Worm (Caenorhabditis elegans) whole organism, mixed stage, embryonic: ENCODE measurements around the gene pes-5.

Experiments used
- M03D4.4 ChIP-seq: sonication (generic microtip); optimal IDR thresholded peaks from 2 replicates; lab custom pipeline; 2017; ENCODE audit warnings: mild to moderate bottlenecking, missing genetic modification characterization, missing compliant biosample characterization
- bed-3 ChIP-seq: fragments of 200-800 bp; sonication (Bioruptor generic); optimal IDR thresholded peaks from 3 replicates; lab custom pipeline; 2018; ENCODE audit warnings: mild to moderate bottlenecking, missing genetic modification characterization, moderate library complexity, missing compliant biosample characterization
- blmp-1 ChIP-seq: fragments of 150-350 bp; optimal IDR thresholded peaks from 2 replicates; lab custom pipeline; 2014; ENCODE audit warnings: missing biosample characterization, missing genetic modification characterization
- ceh-39 ChIP-seq: fragments of 150-350 bp; optimal IDR thresholded peaks from 2 replicates; lab custom pipeline; 2014; ENCODE audit warnings: missing biosample characterization, missing genetic modification characterization
- ceh-43 ChIP-seq: fragments of 200-800 bp; sonication (Bioruptor generic); optimal IDR thresholded peaks from 2 replicates; lab custom pipeline; 2018; ENCODE audit warnings: mild to moderate bottlenecking, missing genetic modification characterization, moderate library complexity, missing compliant biosample characterization
- ceh-83 ChIP-seq: fragments of 200-800 bp; sonication (Bioruptor generic); optimal IDR thresholded peaks from 2 replicates; lab custom pipeline; 2018; ENCODE audit warnings: mild to moderate bottlenecking, missing genetic modification characterization, missing compliant biosample characterization
- ces-1 ChIP-seq: fragments of 150-350 bp; optimal IDR thresholded peaks from 2 replicates; lab custom pipeline; 2014; ENCODE audit warnings: missing biosample characterization, missing genetic modification reagents, missing genetic modification characterization
- cnd-1 ChIP-seq: fragments of 200-800 bp; sonication (Bioruptor generic); optimal IDR thresholded peaks from 2 replicates; lab custom pipeline; 2018; ENCODE audit warnings: mild to moderate bottlenecking, missing genetic modification characterization, missing compliant biosample characterization
- drap-1 ChIP-seq: fragments of 200-800 bp; sonication (Bioruptor generic); optimal IDR thresholded peaks from 3 replicates; lab custom pipeline; 2018; ENCODE audit warnings: mild to moderate bottlenecking, missing genetic modification characterization, missing compliant biosample characterization
- elt-1 ChIP-seq: sonication (generic microtip); optimal IDR thresholded peaks from 2 replicates; lab custom pipeline; 2017; ENCODE audit warnings: missing genetic modification characterization, mild to moderate bottlenecking, missing compliant biosample characterization, antibody characterized with exemption, moderate library complexity, borderline replicate concordance; ENCODE audit not compliant: insufficient read depth
- elt-3 ChIP-seq: fragments of 150-350 bp; optimal IDR thresholded peaks from 2 replicates; lab custom pipeline; 2014; ENCODE audit warnings: missing biosample characterization, missing genetic modification characterization
- flh-1 ChIP-seq: fragments of 200-800 bp; sonication (Bioruptor generic); optimal IDR thresholded peaks from 2 replicates; lab custom pipeline; 2018; ENCODE audit warnings: mild to moderate bottlenecking, missing genetic modification characterization, moderate library complexity, missing compliant biosample characterization
- ham-2 ChIP-seq: fragments of 200-800 bp; sonication (Bioruptor generic); optimal IDR thresholded peaks from 2 replicates; lab custom pipeline; 2018; ENCODE audit warnings: mild to moderate bottlenecking, missing genetic modification characterization, missing compliant biosample characterization
- hlh-1 ChIP-seq: fragments of 150-350 bp; optimal IDR thresholded peaks from 2 replicates; lab custom pipeline; 2014; ENCODE audit warnings: missing biosample characterization, missing genetic modification reagents, missing genetic modification characterization
- lin-13 ChIP-seq: fragments of 150-350 bp; optimal IDR thresholded peaks from 2 replicates; lab custom pipeline; 2014; ENCODE audit warnings: missing biosample characterization, missing genetic modification characterization
- lin-32 ChIP-seq: fragments of 200-800 bp; sonication (Bioruptor generic); optimal IDR thresholded peaks from 2 replicates; lab custom pipeline; 2018; ENCODE audit warnings: mild to moderate bottlenecking, missing genetic modification characterization, missing compliant biosample characterization
- lsy-2 ChIP-seq: fragments of 150-350 bp; optimal IDR thresholded peaks from 2 replicates; lab custom pipeline; 2014; ENCODE audit warnings: missing biosample characterization, missing genetic modification characterization
- mab-5 ChIP-seq: fragments of 150-350 bp; optimal IDR thresholded peaks from 2 replicates; lab custom pipeline; 2014; ENCODE audit warnings: missing biosample characterization, missing genetic modification characterization
- mep-1 ChIP-seq: fragments of 150-350 bp; optimal IDR thresholded peaks from 2 replicates; lab custom pipeline; 2017; ENCODE audit warnings: missing biosample characterization, missing genetic modification reagents, missing genetic modification characterization, inconsistent platforms
- mls-2 ChIP-seq: sonication (generic microtip); optimal IDR thresholded peaks from 2 replicates; lab custom pipeline; 2016; ENCODE audit warnings: mild to moderate bottlenecking, missing genetic modification characterization, moderate library complexity, missing compliant biosample characterization
- nhr-12 ChIP-seq: fragments of 150-350 bp; optimal IDR thresholded peaks from 2 replicates; lab custom pipeline; 2014; ENCODE audit warnings: missing biosample characterization, missing genetic modification characterization
- nhr-2 ChIP-seq: fragments of 150-350 bp; optimal IDR thresholded peaks from 2 replicates; lab custom pipeline; 2014; ENCODE audit warnings: missing biosample characterization, missing genetic modification characterization
- nhr-237 ChIP-seq: fragments of 150-350 bp; optimal IDR thresholded peaks from 2 replicates; lab custom pipeline; 2014; ENCODE audit warnings: missing biosample characterization, missing genetic modification characterization
- nhr-28 ChIP-seq: fragments of 150-350 bp; optimal IDR thresholded peaks from 2 replicates; lab custom pipeline; 2014; ENCODE audit warnings: missing biosample characterization, missing genetic modification characterization
- nhr-76 ChIP-seq: sonication (generic microtip); optimal IDR thresholded peaks from 2 replicates; lab custom pipeline; 2017; ENCODE audit warnings: missing biosample characterization, missing genetic modification characterization
- pha-4 ChIP-seq: fragments of 150-350 bp; optimal IDR thresholded peaks from 2 replicates; lab custom pipeline; 2018; ENCODE audit warnings: missing biosample characterization, missing genetic modification reagents, missing genetic modification characterization
- sem-2 ChIP-seq: fragments of 200-800 bp; sonication (Bioruptor generic); optimal IDR thresholded peaks from 2 replicates; lab custom pipeline; 2018; ENCODE audit warnings: mild to moderate bottlenecking, missing genetic modification characterization, missing compliant biosample characterization
- snpc-4 ChIP-seq: fragments of 150-350 bp; optimal IDR thresholded peaks from 2 replicates; lab custom pipeline; 2014; ENCODE audit warnings: missing biosample characterization, missing genetic modification characterization
- sptf-1 ChIP-seq: sonication (generic microtip); optimal IDR thresholded peaks from 2 replicates; lab custom pipeline; 2017; ENCODE audit warnings: mild to moderate bottlenecking, missing genetic modification characterization, moderate library complexity, missing compliant biosample characterization
- tbx-8 ChIP-seq: fragments of 200-800 bp; sonication (Bioruptor generic); optimal IDR thresholded peaks from 2 replicates; lab custom pipeline; 2018; ENCODE audit warnings: mild to moderate bottlenecking, missing genetic modification characterization, moderate library complexity, missing compliant biosample characterization
- unc-120 ChIP-seq: sonication (generic microtip); optimal IDR thresholded peaks from 2 replicates; lab custom pipeline; 2017; ENCODE audit warnings: missing genetic modification characterization, missing compliant biosample characterization; ENCODE audit not compliant: poor library complexity, severe bottlenecking
- unc-39 ChIP-seq: fragments of 150-350 bp; optimal IDR thresholded peaks from 2 replicates; lab custom pipeline; 2014; ENCODE audit warnings: missing biosample characterization, missing genetic modification characterization
- unc-62 ChIP-seq: fragments of 150-350 bp; optimal IDR thresholded peaks from 2 replicates; lab custom pipeline; 2014; ENCODE audit warnings: missing biosample characterization, missing genetic modification reagents, missing genetic modification characterization
- zip-8 ChIP-seq: fragments of 150-350 bp; optimal IDR thresholded peaks from 2 replicates; lab custom pipeline; 2014; ENCODE audit warnings: missing biosample characterization, missing genetic modification characterization
- ztf-11 ChIP-seq: fragments of 150-350 bp; optimal IDR thresholded peaks from 2 replicates; lab custom pipeline; 2014; ENCODE audit warnings: missing biosample characterization, missing genetic modification characterization

pes-5 gene

ce11 chrII:11829920-11830319 is at the start of gene pes-5:
Gene pes-5 (minus strand): TSS chrII:11830020.
- TF ChIP-seq tbx-8 (no peak), sem-2 (GFP tag; lab: Kevin White, UChicago) (no peak), mls-2 (tag; lab: Kevin White, UChicago) (no peak)
- TF ChIP-seq, all 35 proteins: peak for 0

DNA sequence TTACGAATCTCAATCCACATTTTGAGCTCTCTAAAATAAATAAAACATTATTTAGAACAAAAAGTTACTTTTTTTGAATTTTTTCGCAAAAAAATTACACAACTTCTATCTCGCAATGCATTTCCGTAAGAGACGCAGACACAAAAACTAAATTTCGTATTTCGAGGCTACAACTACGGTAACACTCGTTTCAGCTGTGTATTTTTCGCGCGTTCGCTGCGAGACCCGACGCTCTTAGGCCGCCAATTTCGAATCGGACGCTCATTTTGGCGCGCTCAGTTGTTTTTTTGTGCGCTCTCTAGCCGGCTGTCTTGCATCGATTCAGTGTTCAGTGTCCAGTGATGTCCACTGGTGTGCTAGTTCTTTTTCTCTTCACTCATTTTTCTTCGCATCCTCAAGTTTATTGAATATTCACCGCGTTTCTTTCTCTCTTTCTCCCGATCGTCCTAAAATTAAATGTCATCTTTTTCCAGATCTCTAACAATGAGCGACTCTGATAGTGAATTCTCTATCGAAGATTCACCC is 44.9 kb upstream of the pes-5 start, which contains the start of the genes npp-3 and top-2:
TSS of gene npp-3 (minus strand) at position 115 of the 525 bp plus-strand sequence.
TSS of gene top-2 (plus strand) at position 475 of the 525 bp plus-strand sequence.
- no peak for TF ChIP-seq nhr-76 (tag; lab: Kevin White, UChicago)
- TF ChIP-seq bed-3 (GFP tag; lab: Kevin White, UChicago), result no peak
- no peak for TF ChIP-seq nhr-12 (tag; lab: Kevin White, UChicago)
- TF ChIP-seq unc-62 (GFP tag; lab: Kevin White, UChicago), result no peak
- no peak for TF ChIP-seq mls-2 (tag; lab: Kevin White, UChicago)
- peak; percentile 68 for TF ChIP-seq drap-1
- TF ChIP-seq mab-5, result no peak
- TF ChIP-seq flh-1 (GFP tag; lab: Kevin White, UChicago), result no peak
- TF ChIP-seq nhr-2, result no peak
- no peak for TF ChIP-seq tbx-8
- TF ChIP-seq elt-1 (tag; lab: Kevin White, UChicago), result no peak
- TF ChIP-seq ham-2 (GFP tag; lab: Kevin White, UChicago), result peak; percentile 38
- TF ChIP-seq elt-3, result no peak
- TF ChIP-seq mep-1 (tag; lab: Kevin White, UChicago), result peak; percentile 77
- TF ChIP-seq blmp-1 (tag; lab: Kevin White, UChicago), result no peak
- TF ChIP-seq lin-32 (GFP tag; lab: Kevin White, UChicago), result no peak
- TF ChIP-seq zip-8 (tag; lab: Kevin White, UChicago), result no peak
- no peak for TF ChIP-seq M03D4.4 (tag; lab: Kevin White, UChicago)
- no peak for TF ChIP-seq nhr-28
- peak; percentile 55 for TF ChIP-seq sptf-1
- TF ChIP-seq hlh-1 (tag; lab: Kevin White, UChicago), result peak; percentile 42
- peak; percentile 88 for TF ChIP-seq pha-4
- peak; percentile 89 for TF ChIP-seq lin-13 (tag; lab: Kevin White, UChicago)
- TF ChIP-seq unc-120 (tag; lab: Kevin White, UChicago), result peak; percentile 21
- peak; percentile 94 for TF ChIP-seq ceh-39 (tag; lab: Kevin White, UChicago)
- peak; percentile 99 for TF ChIP-seq lsy-2 (tag; lab: Kevin White, UChicago)
- no peak for TF ChIP-seq ceh-83
- TF ChIP-seq ceh-43 (GFP tag; lab: Kevin White, UChicago), result no peak
- TF ChIP-seq nhr-237, result peak; percentile 83
- TF ChIP-seq sem-2 (GFP tag; lab: Kevin White, UChicago), result no peak
- TF ChIP-seq snpc-4 (tag; lab: Kevin White, UChicago), result no peak
- TF ChIP-seq ces-1, result peak; percentile 79
- no peak for TF ChIP-seq unc-39 (tag; lab: Kevin White, UChicago)
- peak; percentile 23 for TF ChIP-seq cnd-1 (tag; lab: Kevin White, UChicago)
- TF ChIP-seq ztf-11 (tag; lab: Kevin White, UChicago), result no peak

ce11 chrII:11868893-11869292 is 39.1 kb upstream of the pes-5 start:
- TF ChIP-seq zip-8 (tag; lab: Kevin White, UChicago), result no peak
- TF ChIP-seq lin-32 (GFP tag; lab: Kevin White, UChicago), result no peak
- no peak for TF ChIP-seq ztf-11 (tag; lab: Kevin White, UChicago)
- TF ChIP-seq snpc-4 (tag; lab: Kevin White, UChicago), result no peak
- no peak for TF ChIP-seq nhr-28
- no peak for TF ChIP-seq sem-2 (GFP tag; lab: Kevin White, UChicago)
- no peak for TF ChIP-seq tbx-8
- no peak for TF ChIP-seq blmp-1 (tag; lab: Kevin White, UChicago)
- no peak for TF ChIP-seq nhr-76 (tag; lab: Kevin White, UChicago)
- TF ChIP-seq mab-5, result no peak
- TF ChIP-seq unc-39 (tag; lab: Kevin White, UChicago), result no peak
- TF ChIP-seq hlh-1 (tag; lab: Kevin White, UChicago), result no peak
- TF ChIP-seq pha-4, result no peak
- TF ChIP-seq unc-120 (tag; lab: Kevin White, UChicago), result no peak
- TF ChIP-seq lsy-2 (tag; lab: Kevin White, UChicago), result no peak
- no peak for TF ChIP-seq cnd-1 (tag; lab: Kevin White, UChicago)
- no peak for TF ChIP-seq drap-1
- TF ChIP-seq mls-2 (tag; lab: Kevin White, UChicago), result no peak
- TF ChIP-seq elt-1 (tag; lab: Kevin White, UChicago), result no peak
- TF ChIP-seq, all 35 proteins: peak for 0
